Worm (Caenorhabditis elegans) whole organism, L3 larva: ENCODE results near the gene F49C5.3.

ENCODE experiments used
- R02D3.7 ChIP-seq: fragments of 150-350 bp; optimal IDR thresholded peaks from 2 replicates; lab custom pipeline; 2014; ENCODE audit warnings: missing biosample characterization, missing genetic modification characterization
- ceh-16 ChIP-seq: sonication (generic microtip); optimal IDR thresholded peaks from 2 replicates; lab custom pipeline; 2017; ENCODE audit warnings: missing biosample characterization, missing genetic modification characterization
- ceh-28 ChIP-seq: fragments of 150-350 bp; optimal IDR thresholded peaks from 2 replicates; lab custom pipeline; 2014; ENCODE audit warnings: missing biosample characterization, missing genetic modification reagents, missing genetic modification characterization
- ceh-82 ChIP-seq: fragments of 150-350 bp; optimal IDR thresholded peaks from 2 replicates; lab custom pipeline; 2014; ENCODE audit warnings: missing biosample characterization, missing genetic modification characterization
- ceh-9 ChIP-seq: sonication (generic microtip); optimal IDR thresholded peaks from 2 replicates; lab custom pipeline; 2018; ENCODE audit warnings: missing biosample characterization, missing genetic modification characterization
- daf-12 ChIP-seq: fragments of 150-350 bp; optimal IDR thresholded peaks from 2 replicates; lab custom pipeline; 2014; ENCODE audit warnings: missing biosample characterization, missing genetic modification reagents, missing genetic modification characterization
- egl-27 ChIP-seq: sonication (generic microtip); optimal IDR thresholded peaks from 4 replicates; lab custom pipeline; 2017; ENCODE audit warnings: missing biosample characterization, missing genetic modification reagents, missing genetic modification characterization
- egl-5 ChIP-seq: fragments of 150-350 bp; optimal IDR thresholded peaks from 2 replicates; lab custom pipeline; 2017; ENCODE audit warnings: missing biosample characterization, missing genetic modification reagents, missing genetic modification characterization, inconsistent platforms
- elt-1 ChIP-seq: fragments of 150-350 bp; optimal IDR thresholded peaks from 2 replicates; lab custom pipeline; 2014; ENCODE audit warnings: missing biosample characterization, missing genetic modification characterization
- elt-2 ChIP-seq: sonication (generic microtip); optimal IDR thresholded peaks from 2 replicates; lab custom pipeline; 2016; ENCODE audit warnings: missing genetic modification reagents, mild to moderate bottlenecking, missing genetic modification characterization, missing compliant biosample characterization
- elt-3 ChIP-seq, 3 experiments: fragments of 150-350 bp in 1 of 3; sonication (generic microtip) in 2 of 3; optimal IDR thresholded peaks; 2 replicates in 2 of 3; 4 replicates in 1 of 3; lab custom pipeline; 2014 to 2017; ENCODE audit warnings: missing biosample characterization in 3 of 3, missing genetic modification characterization in 3 of 3
- eor-1 ChIP-seq, 2 experiments: fragments of 150-350 bp; optimal IDR thresholded peaks; 2 replicates each; lab custom pipeline; 2014 to 2018; ENCODE audit warnings: missing biosample characterization in 2 of 2, missing genetic modification characterization in 2 of 2
- fkh-10 ChIP-seq: sonication (generic microtip); optimal IDR thresholded peaks from 2 replicates; lab custom pipeline; 2017; ENCODE audit warnings: missing biosample characterization, missing genetic modification reagents, missing genetic modification characterization
- fkh-2 ChIP-seq: fragments of 150-350 bp; optimal IDR thresholded peaks from 2 replicates; lab custom pipeline; 2014; ENCODE audit warnings: missing biosample characterization, missing genetic modification reagents, missing genetic modification characterization
- fos-1 ChIP-seq: fragments of 150-350 bp; optimal IDR thresholded peaks from 2 replicates; lab custom pipeline; 2014; ENCODE audit warnings: missing biosample characterization, missing genetic modification characterization
- jun-1 ChIP-seq: fragments of 150-350 bp; optimal IDR thresholded peaks from 2 replicates; lab custom pipeline; 2014; ENCODE audit warnings: missing biosample characterization, missing genetic modification reagents, missing genetic modification characterization
- lin-39 ChIP-seq: fragments of 150-350 bp; optimal IDR thresholded peaks from 2 replicates; lab custom pipeline; 2018; ENCODE audit warnings: missing biosample characterization, missing genetic modification reagents, missing genetic modification characterization
- lsy-12 ChIP-seq: sonication (generic microtip); optimal IDR thresholded peaks from 2 replicates; lab custom pipeline; 2016; ENCODE audit warnings: mild to moderate bottlenecking, missing genetic modification characterization, missing compliant biosample characterization
- mdl-1 ChIP-seq: fragments of 150-350 bp; optimal IDR thresholded peaks from 2 replicates; lab custom pipeline; 2014; ENCODE audit warnings: missing biosample characterization, missing genetic modification characterization
- nfya-1 ChIP-seq: sonication (generic microtip); optimal IDR thresholded peaks from 2 replicates; lab custom pipeline; 2017; ENCODE audit warnings: missing genetic modification characterization, mild to moderate bottlenecking, missing compliant biosample characterization, antibody characterized with exemption, moderate library complexity; ENCODE audit not compliant: insufficient read depth
- nhr-11 ChIP-seq: fragments of 150-350 bp; optimal IDR thresholded peaks from 2 replicates; lab custom pipeline; 2014; ENCODE audit warnings: missing biosample characterization, missing genetic modification characterization
- nhr-12 ChIP-seq: fragments of 150-350 bp; optimal IDR thresholded peaks from 2 replicates; lab custom pipeline; 2014; ENCODE audit warnings: missing biosample characterization, missing genetic modification characterization
- nhr-237 ChIP-seq: fragments of 150-350 bp; optimal IDR thresholded peaks from 2 replicates; lab custom pipeline; 2014; ENCODE audit warnings: missing biosample characterization, missing genetic modification characterization
- nhr-25 ChIP-seq: sonication (generic microtip); optimal IDR thresholded peaks from 2 replicates; lab custom pipeline; 2017; ENCODE audit warnings: missing biosample characterization, missing genetic modification characterization
- nhr-43 ChIP-seq: sonication (generic microtip); optimal IDR thresholded peaks from 2 replicates; lab custom pipeline; 2016; ENCODE audit warnings: mild to moderate bottlenecking, missing genetic modification characterization, missing compliant biosample characterization; ENCODE audit not compliant: poor library complexity, severe bottlenecking
- nhr-76 ChIP-seq: fragments of 150-350 bp; sonication (generic microtip); optimal IDR thresholded peaks from 5 replicates; lab custom pipeline; 2014; ENCODE audit warnings: missing biosample characterization, missing genetic modification characterization
- nhr-77 ChIP-seq: fragments of 150-350 bp; optimal IDR thresholded peaks from 2 replicates; lab custom pipeline; 2014; ENCODE audit warnings: missing biosample characterization, missing genetic modification characterization
- pha-4 ChIP-seq: fragments of 150-350 bp; optimal IDR thresholded peaks from 2 replicates; lab custom pipeline; 2014; ENCODE audit warnings: missing biosample characterization, missing genetic modification reagents, missing genetic modification characterization
- sea-2 ChIP-seq: fragments of 150-350 bp; sonication (generic microtip); optimal IDR thresholded peaks from 4 replicates; lab custom pipeline; 2014; ENCODE audit warnings: missing biosample characterization, missing genetic modification reagents, missing genetic modification characterization
- skn-1 ChIP-seq: fragments of 150-350 bp; optimal IDR thresholded peaks from 2 replicates; lab custom pipeline; 2014; ENCODE audit warnings: missing biosample characterization, missing genetic modification characterization
- snpc-4 ChIP-seq: fragments of 150-350 bp; optimal IDR thresholded peaks from 2 replicates; lab custom pipeline; 2014; ENCODE audit warnings: missing biosample characterization, missing genetic modification characterization
- unc-39 ChIP-seq: sonication (generic microtip); optimal IDR thresholded peaks from 4 replicates; lab custom pipeline; 2017; ENCODE audit warnings: missing biosample characterization, missing genetic modification characterization
- unc-62 ChIP-seq: fragments of 150-350 bp; sonication (generic microtip); optimal IDR thresholded peaks from 4 replicates; lab custom pipeline; 2014; ENCODE audit warnings: missing biosample characterization, missing genetic modification reagents, missing genetic modification characterization
- ztf-11 ChIP-seq: fragments of 150-350 bp; optimal IDR thresholded peaks from 2 replicates; lab custom pipeline; 2014; ENCODE audit warnings: missing biosample characterization, missing genetic modification characterization
- ztf-4 ChIP-seq: fragments of 150-350 bp; optimal IDR thresholded peaks from 2 replicates; lab custom pipeline; 2014; ENCODE audit warnings: missing biosample characterization, missing genetic modification characterization

The F49C5.3 gene

ce11 chrII:12541670-12542080, 5.4 kb downstream of the F49C5.3 start:
- TF ChIP-seq lsy-12 (tag; lab: Kevin White, UChicago) = peak; percentile 38
- peak; percentile 24 for TF ChIP-seq nhr-43 (tag; lab: Kevin White, UChicago)
- TF ChIP-seq elt-2 (tag; lab: Kevin White, UChicago) = peak; percentile 46
- peak; percentile 23 for TF ChIP-seq nfya-1 (tag; lab: Kevin White, UChicago)

DNA sequence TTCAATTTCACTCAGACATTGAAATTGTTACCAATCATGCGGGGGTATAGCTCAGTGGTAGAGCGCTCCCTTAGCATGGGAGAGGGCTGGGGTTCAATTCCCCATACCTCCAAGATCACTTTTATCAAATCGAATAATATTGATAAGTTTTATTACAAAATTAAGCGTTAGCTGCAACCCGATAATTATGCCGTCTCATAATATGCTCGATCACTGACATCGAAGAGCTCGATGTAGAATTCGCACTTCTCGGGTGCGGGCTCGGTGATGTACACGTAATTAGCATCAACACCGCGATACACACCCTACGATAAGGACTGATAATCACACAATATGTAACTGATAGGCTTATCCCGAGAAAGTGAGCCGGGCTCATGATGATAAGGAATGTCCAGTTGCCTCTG, 6.3 kb downstream of the F49C5.3 start:
- TF ChIP-seq nhr-12 (tag; lab: Kevin White, UChicago) (no peak), elt-2 (tag; lab: Kevin White, UChicago) (peak; percentile 58), nhr-76 (tag; lab: Kevin White, UChicago) (no peak), pha-4 (tag; lab: Kevin White, UChicago) (no peak), fkh-10 (no peak), elt-3 (tag; optimal IDR thresholded peaks at IDR 0.05; lab: Kevin White, UChicago) (no peak)

- no peak for TF ChIP-seq ceh-82 (tag; lab: Kevin White, UChicago)
- no peak for TF ChIP-seq lin-39 (tag; lab: Kevin White, UChicago)
- no peak for TF ChIP-seq nhr-76 (tag; lab: Kevin White, UChicago)
- TF ChIP-seq nhr-25 (tag; lab: Kevin White, UChicago) = no peak
- no peak for TF ChIP-seq daf-12 (tag; lab: Kevin White, UChicago)
- no peak for TF ChIP-seq nhr-43 (tag; lab: Kevin White, UChicago)
- TF ChIP-seq ceh-9 (tag; lab: Kevin White, UChicago) = no peak
Measured at ce11 chrII:12544533-12544932, 8.2 kb downstream of the F49C5.3 start, which contains the start of gene F49C5.9. Gene F49C5.9, minus strand, starts transcription at chrII:12544633.

DNA sequence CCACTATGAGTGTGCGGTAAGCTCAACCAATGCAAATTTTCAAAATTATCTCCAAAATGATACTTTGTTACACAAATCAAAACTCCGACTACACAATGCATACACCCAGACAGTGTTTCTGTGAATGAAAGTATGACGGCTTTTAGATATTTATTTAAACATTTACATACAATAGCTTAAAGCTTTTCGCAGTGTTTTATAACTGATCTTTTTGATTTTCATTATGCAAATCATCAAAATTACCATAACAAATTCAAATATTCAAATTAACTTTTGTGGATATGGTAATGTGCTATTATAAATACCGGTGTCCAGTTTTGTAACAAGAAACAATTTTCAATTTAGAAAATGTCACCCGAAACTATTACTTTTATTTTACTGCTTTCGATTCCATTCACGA, 10.1 kb downstream of the F49C5.3 start, which contains the start of the genes F49C5.5 and F49C5.10:
Gene F49C5.5 (minus strand): TSS at position 101 of the 400 bp plus-strand sequence.
Gene F49C5.10 (plus strand): TSS at position 344 of the 400 bp plus-strand sequence.
- TF ChIP-seq lsy-12 (tag; lab: Kevin White, UChicago) (no peak), egl-5 (tag; lab: Kevin White, UChicago) (no peak), skn-1 (tag; lab: Kevin White, UChicago) (no peak), ceh-9 (tag; lab: Kevin White, UChicago) (no peak), eor-1 (tag; optimal IDR thresholded peaks at IDR 0.05; lab: Kevin White, UChicago) (no peak), nhr-76 (tag; lab: Kevin White, UChicago) (no peak), nhr-77 (tag; lab: Kevin White, UChicago) (no peak), unc-39 (tag; lab: Kevin White, UChicago) (no peak), nhr-237 (tag; lab: Kevin White, UChicago) (no peak), ztf-11 (no peak), nhr-12 (tag; lab: Kevin White, UChicago) (no peak), ceh-28 (tag; lab: Kevin White, UChicago) (no peak), fkh-2 (tag; lab: Kevin White, UChicago) (no peak), nfya-1 (tag; lab: Kevin White, UChicago) (no peak), nhr-25 (tag; lab: Kevin White, UChicago) (no peak)

DNA sequence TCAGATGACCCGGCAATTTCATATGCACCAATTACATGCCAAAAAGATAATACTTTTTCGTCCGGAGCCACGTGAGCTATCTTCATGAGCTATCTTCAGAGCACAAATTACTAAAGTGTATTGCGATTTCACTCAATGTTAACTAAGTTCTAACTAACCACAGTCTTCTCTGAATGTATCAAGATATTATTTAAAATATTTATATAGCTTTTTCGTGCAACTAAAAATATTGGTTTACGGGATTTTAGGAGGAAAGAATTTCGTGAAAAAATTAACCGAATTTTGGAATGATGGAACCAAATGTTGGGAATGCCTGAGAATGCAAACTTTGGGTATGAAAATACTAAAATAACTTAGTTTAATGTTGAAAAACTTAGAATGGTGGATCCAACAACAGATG, 11.2 kb downstream of the F49C5.3 start, which contains the start of gene F49C5.16:
Gene F49C5.16 (plus strand): TSS at position 301 of the 400 bp plus-strand sequence.
- TF ChIP-seq nhr-12 (tag; lab: Kevin White, UChicago) = no peak
- TF ChIP-seq fkh-2 (tag; lab: Kevin White, UChicago) = no peak
- no peak for TF ChIP-seq ceh-28 (tag; lab: Kevin White, UChicago)
- no peak for TF ChIP-seq egl-27
- no peak for TF ChIP-seq sea-2 (GFP tag; lab: Kevin White, UChicago)
- TF ChIP-seq nfya-1 (tag; lab: Kevin White, UChicago) = no peak
- TF ChIP-seq unc-62 = no peak
- no peak for TF ChIP-seq elt-3 (tag; optimal IDR thresholded peaks at IDR 0.05; lab: Kevin White, UChicago)
- TF ChIP-seq ceh-16 = no peak
- no peak for TF ChIP-seq elt-1 (tag; lab: Kevin White, UChicago)
- no peak for TF ChIP-seq fos-1 (tag; lab: Kevin White, UChicago)
- TF ChIP-seq skn-1 (tag; lab: Kevin White, UChicago) = no peak
- no peak for TF ChIP-seq R02D3.7 (tag; lab: Kevin White, UChicago)
- no peak for TF ChIP-seq jun-1
- no peak for TF ChIP-seq snpc-4 (tag; lab: Kevin White, UChicago)
- no peak for TF ChIP-seq nhr-11
- no peak for TF ChIP-seq mdl-1 (tag; lab: Kevin White, UChicago)
- no peak for TF ChIP-seq daf-12 (tag; lab: Kevin White, UChicago)
- TF ChIP-seq ztf-4 = no peak
- TF ChIP-seq nhr-237 (tag; lab: Kevin White, UChicago) = no peak
